Worm (Caenorhabditis elegans): ENCODE measurements around the gene srbc-70.

ce11 chrIV:4265951-4266350 is 38.1 kb upstream of the srbc-70 start:
- TF ChIP-seq F23B12.7 (tag; optimal IDR thresholded peaks at IDR 0.05; ENCODE audit: insufficient read depth) (no peak), let-607 (tag; optimal IDR thresholded peaks at IDR 0.05) (no peak), ztf-28 (GFP tag; IDR thresholded peaks at IDR 0.05) (no peak)

Data from whole organism, young adult.